Worm (Caenorhabditis elegans) whole organism, L4/young adult: ENCODE results near the gene flp-27.

Experiments
- dao-5 ChIP-seq: sonication (generic microtip); optimal IDR thresholded peaks from 2 replicates; lab custom pipeline; 2016; ENCODE audit warnings: missing genotype, missing genetic modification characterization, moderate library complexity, missing compliant biosample characterization
- him-1 ChIP-seq: sonication (generic microtip); optimal IDR thresholded peaks from 2 replicates; lab custom pipeline; 2016; ENCODE audit warnings: missing genotype, missing genetic modification reagents, missing genetic modification characterization, missing compliant biosample characterization

- TF ChIP-seq him-1 (tag; lab: Kevin White, UChicago) (no peak), dao-5 (tag; lab: Kevin White, UChicago) (no peak)
Observed at ce11 chrII:5663180-5663791, 17.5 kb upstream of the flp-27 start.
